Fruit fly (Drosophila melanogaster) whole organism, embryonic: Measurements from ENCODE around the gene CG5674.

ENCODE experiments used
- CG10267 ChIP-seq: fragments of 200-800 bp; sonication (Bioruptor generic); optimal IDR thresholded peaks from 2 replicates; lab custom pipeline; 2018; ENCODE audit warnings: missing biosample characterization, mild to moderate bottlenecking, missing genetic modification characterization, moderate library complexity
- CG1792 ChIP-seq: fragments of 200-800 bp; sonication (Bioruptor generic); optimal IDR thresholded peaks from 2 replicates; lab custom pipeline; 2016; ENCODE audit warnings: missing biosample characterization, missing genetic modification characterization
- CG18619 ChIP-seq: fragments of 200-800 bp; sonication (Bioruptor generic); optimal IDR thresholded peaks from 3 replicates; lab custom pipeline; 2017; ENCODE audit warnings: missing biosample characterization, mild to moderate bottlenecking, missing genetic modification characterization
- CG8290 ChIP-seq, 3 experiments: fragments of 200-800 bp; sonication (Bioruptor generic); optimal IDR thresholded peaks; 2 replicates each; lab custom pipeline; 2016 to 2019; ENCODE audit warnings: missing biosample characterization in 3 of 3, missing genetic modification characterization in 3 of 3, mild to moderate bottlenecking in 2 of 3, moderate library complexity in 1 of 3
- Side ChIP-seq: fragments of 200-800 bp; sonication (Bioruptor generic); optimal IDR thresholded peaks from 2 replicates; lab custom pipeline; 2016; ENCODE audit warnings: missing biosample characterization, missing genetic modification characterization
- ac ChIP-seq: fragments of 200-800 bp; sonication (Bioruptor generic); optimal IDR thresholded peaks from 3 replicates; lab custom pipeline; 2017; ENCODE audit warnings: missing biosample characterization, mild to moderate bottlenecking, missing genetic modification characterization
- ara ChIP-seq: fragments of 200-800 bp; sonication (Bioruptor generic); IDR thresholded peaks from 2 replicates; pipeline ENCODE4 v1.3.6; 2022; ENCODE audit warnings: missing biosample characterization, missing genetic modification characterization
- jumu ChIP-seq: fragments of 200-800 bp; sonication (Bioruptor generic); optimal IDR thresholded peaks from 3 replicates; lab custom pipeline; 2016; ENCODE audit warnings: missing biosample characterization, missing genetic modification characterization
- oc ChIP-seq: fragments of 200-800 bp; sonication (Bioruptor generic); optimal IDR thresholded peaks from 2 replicates; lab custom pipeline; 2018; ENCODE audit warnings: missing biosample characterization, mild to moderate bottlenecking, missing genetic modification characterization, moderate library complexity
- pum ChIP-seq: fragments of 200-800 bp; sonication (Bioruptor generic); optimal IDR thresholded peaks from 2 replicates; lab custom pipeline; 2016; ENCODE audit warnings: missing biosample characterization, missing genetic modification characterization

- TF ChIP-seq Side, result no peak
- TF ChIP-seq CG8290 (GFP tag; optimal IDR thresholded peaks at IDR 0.05; lab: Kevin White, UChicago), result no peak
- TF ChIP-seq CG8290 (tag; optimal IDR thresholded peaks at IDR 0.05; lab: Kevin White, UChicago), result no peak
- TF ChIP-seq ac, result no peak
- no peak for TF ChIP-seq ara (GFP tag; lab: Robert Waterston, UW)
- no peak for TF ChIP-seq CG10267 (tag; lab: Kevin White, UChicago)
- no peak for TF ChIP-seq CG18619 (GFP tag; lab: Kevin White, UChicago)
- no peak for TF ChIP-seq oc
- TF ChIP-seq jumu (GFP tag; lab: Kevin White, UChicago), result no peak
- TF ChIP-seq pum (GFP tag; lab: Kevin White, UChicago), result no peak
- TF ChIP-seq CG1792 (GFP tag; lab: Kevin White, UChicago), result no peak
These were observed 46.5 kb downstream of the CG5674 start for dm6 chr2L:18009672-18010071.
